In genomic region chrX:10597554-10598191, ce11 we compare ENCODE assay signal across 4 worm cellular contexts.
TF ChIP-seq lines count a peak whose summit lies in the region.

No protein-coding gene starts in this region.

TF ChIP-seq in whole organism, L2 larva, 48 proteins besides CTCF, POLR2A, EP300 and RAD21 (continued from another document):
- TF ChIP-seq ztf-1 (GFP tag; conservative IDR thresholded peaks at IDR 0.05; lab: Robert Waterston, UW) (no peak), snpc-4 (tag; optimal IDR thresholded peaks at IDR 0.05; lab: Kevin White, UChicago) (no peak), mbf-1 (tag; optimal IDR thresholded peaks at IDR 0.05; lab: Kevin White, UChicago) (no peak), C34F6.9 (tag; optimal IDR thresholded peaks at IDR 0.05; lab: Kevin White, UChicago) (peak; percentile 50), peb-1 (tag; optimal IDR thresholded peaks at IDR 0.05; lab: Kevin White, UChicago) (no peak), nhr-6 (tag; optimal IDR thresholded peaks at IDR 0.05; lab: Kevin White, UChicago) (no peak), R02D3.7 (tag; optimal IDR thresholded peaks at IDR 0.05; lab: Kevin White, UChicago) (no peak), fos-1 (tag; optimal IDR thresholded peaks at IDR 0.05; lab: Kevin White, UChicago) (peak; percentile 25), nhr-10 (tag; optimal IDR thresholded peaks at IDR 0.05; lab: Kevin White, UChicago) (no peak), blmp-1 (tag; optimal IDR thresholded peaks at IDR 0.05; lab: Kevin White, UChicago; ENCODE audit: insufficient read depth) (no peak), nhr-25 (tag; optimal IDR thresholded peaks at IDR 0.05; lab: Kevin White, UChicago) (no peak), ztf-11 (tag; optimal IDR thresholded peaks at IDR 0.05; lab: Kevin White, UChicago) (no peak), nhr-77 (tag; optimal IDR thresholded peaks at IDR 0.05; lab: Kevin White, UChicago) (no peak), ZK546.5 (tag; optimal IDR thresholded peaks at IDR 0.05; lab: Kevin White, UChicago) (no peak), nhr-21 (tag; optimal IDR thresholded peaks at IDR 0.05; lab: Kevin White, UChicago) (no peak), elt-1 (tag; optimal IDR thresholded peaks at IDR 0.05; lab: Kevin White, UChicago) (no peak), unc-39 (tag; optimal IDR thresholded peaks at IDR 0.05; lab: Kevin White, UChicago) (no peak), ceh-16 (tag; optimal IDR thresholded peaks at IDR 0.05; lab: Kevin White, UChicago) (peak; percentile 57), mab-5 (tag; optimal IDR thresholded peaks at IDR 0.05; lab: Kevin White, UChicago) (peak; percentile 8), skn-1 (tag; optimal IDR thresholded peaks at IDR 0.05; lab: Kevin White, UChicago) (no peak), unc-62 (GFP tag; optimal IDR thresholded peaks at IDR 0.05; lab: Kevin White, UChicago) (no peak), sem-4 (tag; optimal IDR thresholded peaks at IDR 0.05; lab: Kevin White, UChicago) (no peak), egl-27 (tag; optimal IDR thresholded peaks at IDR 0.05; lab: Kevin White, UChicago) (no peak), lin-11 (tag; optimal IDR thresholded peaks at IDR 0.05; lab: Kevin White, UChicago) (no peak), zag-1 (tag; optimal IDR thresholded peaks at IDR 0.05; lab: Kevin White, UChicago) (no peak)
TF ChIP-seq in whole organism, L2 larva: peak in this region for 10.

TF ChIP-seq in whole organism, L4 larva, 104 proteins besides CTCF, POLR2A, EP300 and RAD21 (continued from another document):
- TF ChIP-seq arid-1 (GFP tag; conservative IDR thresholded peaks at IDR 0.05; lab: Robert Waterston, UW) = no peak
- no peak for TF ChIP-seq pha-4 (GFP tag; IDR thresholded peaks at IDR 0.05; lab: Robert Waterston, UW)
- no peak for TF ChIP-seq pha-4 (tag; optimal IDR thresholded peaks at IDR 0.05; lab: Kevin White, UChicago)
- no peak for TF ChIP-seq ceh-82 (tag; optimal IDR thresholded peaks at IDR 0.05; lab: Kevin White, UChicago)
- TF ChIP-seq ceh-44 (GFP tag; IDR thresholded peaks at IDR 0.05; lab: Robert Waterston, UW) = no peak
- no peak for TF ChIP-seq tag-97 (GFP tag; IDR thresholded peaks at IDR 0.05; lab: Robert Waterston, UW)
- TF ChIP-seq T26A8.4 (GFP tag; IDR thresholded peaks at IDR 0.05; lab: Robert Waterston, UW) = no peak
- no peak for TF ChIP-seq lin-1 (GFP tag; IDR thresholded peaks at IDR 0.05; lab: Robert Waterston, UW)
- no peak for TF ChIP-seq zip-11 (GFP tag; IDR thresholded peaks at IDR 0.05; lab: Robert Waterston, UW)
- no peak for TF ChIP-seq php-3 (GFP tag; IDR thresholded peaks at IDR 0.05; lab: Robert Waterston, UW)
- TF ChIP-seq zip-2 (tag; optimal IDR thresholded peaks at IDR 0.05; lab: Kevin White, UChicago) = no peak
- TF ChIP-seq aly-2 (tag; optimal IDR thresholded peaks at IDR 0.05; lab: Kevin White, UChicago) = no peak
- TF ChIP-seq rbr-2 (tag; optimal IDR thresholded peaks at IDR 0.05; lab: Kevin White, UChicago) = peak; percentile 10
- 0 out of 2 replicates have a peak, but pooled peaks have one; percentile 23 for TF ChIP-seq hmg-1.1 (GFP tag; IDR thresholded peaks at IDR 0.05; lab: Robert Waterston, UW)
- TF ChIP-seq nhr-48 (tag; optimal IDR thresholded peaks at IDR 0.05; lab: Kevin White, UChicago) = no peak
- TF ChIP-seq egl-43 (GFP tag; IDR thresholded peaks at IDR 0.05; lab: Robert Waterston, UW) = no peak
- TF ChIP-seq dmd-6 (GFP tag; IDR thresholded peaks at IDR 0.05; lab: Robert Waterston, UW) = no peak
- no peak for TF ChIP-seq jun-1 (tag; optimal IDR thresholded peaks at IDR 0.05; lab: Kevin White, UChicago)
- TF ChIP-seq mep-1 (tag; optimal IDR thresholded peaks at IDR 0.05; lab: Kevin White, UChicago) = peak; percentile 58
- TF ChIP-seq mdt-29 (GFP tag; IDR thresholded peaks at IDR 0.05; lab: Robert Waterston, UW) = no peak
- TF ChIP-seq nhr-237 (tag; optimal IDR thresholded peaks at IDR 0.05; lab: Kevin White, UChicago) = no peak

TF ChIP-seq in whole organism, late embryonic, 69 proteins besides CTCF, POLR2A, EP300 and RAD21 (continued from another document):
- TF ChIP-seq zip-5 (tag; optimal IDR thresholded peaks at IDR 0.05; lab: Kevin White, UChicago) = no peak
- TF ChIP-seq unc-42 (tag; optimal IDR thresholded peaks at IDR 0.05; lab: Kevin White, UChicago) = peak; percentile 30
- no peak for TF ChIP-seq lim-6 (tag; optimal IDR thresholded peaks at IDR 0.05; lab: Kevin White, UChicago)
- TF ChIP-seq ceh-31 (tag; optimal IDR thresholded peaks at IDR 0.05; lab: Kevin White, UChicago) = peak; percentile 99
- TF ChIP-seq che-1 (tag; optimal IDR thresholded peaks at IDR 0.05; lab: Kevin White, UChicago) = no peak
- TF ChIP-seq unc-3 (GFP tag; conservative IDR thresholded peaks at IDR 0.05; lab: Robert Waterston, UW) = no peak
- no peak for TF ChIP-seq unc-3 (tag; optimal IDR thresholded peaks at IDR 0.05; lab: Kevin White, UChicago)
- no peak for TF ChIP-seq ahr-1 (tag; optimal IDR thresholded peaks at IDR 0.05; lab: Kevin White, UChicago)
- TF ChIP-seq ceh-14 (tag; optimal IDR thresholded peaks at IDR 0.05; lab: Kevin White, UChicago) = no peak
- peak; percentile 30 for TF ChIP-seq sdc-2 (tag; optimal IDR thresholded peaks at IDR 0.05; lab: Kevin White, UChicago)
- TF ChIP-seq odd-2 (tag; optimal IDR thresholded peaks at IDR 0.05; lab: Kevin White, UChicago) = no peak
- TF ChIP-seq mec-3 (tag; optimal IDR thresholded peaks at IDR 0.05; lab: Kevin White, UChicago; ENCODE audit: borderline replicate concordance) = no peak
- peak; percentile 73 for TF ChIP-seq unc-55 (GFP tag; optimal IDR thresholded peaks at IDR 0.05; lab: Kevin White, UChicago)
- no peak for TF ChIP-seq T23F11.4 (GFP tag; optimal IDR thresholded peaks at IDR 0.05; lab: Kevin White, UChicago)
- TF ChIP-seq elt-2 (tag; optimal IDR thresholded peaks at IDR 0.05; lab: Kevin White, UChicago) = peak; percentile 89
- no peak for TF ChIP-seq fkh-10 (GFP tag; optimal IDR thresholded peaks at IDR 0.05; lab: Kevin White, UChicago)
- no peak for TF ChIP-seq elt-4 (tag; optimal IDR thresholded peaks at IDR 0.05; lab: Kevin White, UChicago)
- no peak for TF ChIP-seq F13H6.1 (tag; optimal IDR thresholded peaks at IDR 0.05; lab: Kevin White, UChicago)
- no peak for TF ChIP-seq npax-4 (tag; optimal IDR thresholded peaks at IDR 0.05; lab: Kevin White, UChicago)
- TF ChIP-seq ceh-9 (tag; optimal IDR thresholded peaks at IDR 0.05; lab: Kevin White, UChicago) = no peak
- TF ChIP-seq hlh-30 (tag; optimal IDR thresholded peaks at IDR 0.05; lab: Kevin White, UChicago; ENCODE audit: insufficient read depth) = peak; percentile 66
- TF ChIP-seq K09A11.1 (tag; optimal IDR thresholded peaks at IDR 0.05; lab: Kevin White, UChicago; ENCODE audit: insufficient read depth) = no peak
- no peak for TF ChIP-seq ttx-3 (tag; optimal IDR thresholded peaks at IDR 0.05; lab: Kevin White, UChicago)
- peak; percentile 41 for TF ChIP-seq ceh-48 (tag; optimal IDR thresholded peaks at IDR 0.05; lab: Kevin White, UChicago)
- TF ChIP-seq tbx-7 (tag; optimal IDR thresholded peaks at IDR 0.05; lab: Kevin White, UChicago) = no peak
- no peak for TF ChIP-seq fkh-6 (tag; optimal IDR thresholded peaks at IDR 0.05; lab: Kevin White, UChicago)
- TF ChIP-seq ama-1 (optimal IDR thresholded peaks at IDR 0.05; lab: Kevin White, UChicago) = no peak
- no peak for TF ChIP-seq lin-11 (tag; optimal IDR thresholded peaks at IDR 0.05; lab: Kevin White, UChicago)
- peak; percentile 25 for TF ChIP-seq ceh-2 (tag; optimal IDR thresholded peaks at IDR 0.05; lab: Kevin White, UChicago)
- no peak for TF ChIP-seq pax-1 (tag; optimal IDR thresholded peaks at IDR 0.05; lab: Kevin White, UChicago)
- TF ChIP-seq dmd-4 (tag; optimal IDR thresholded peaks at IDR 0.05; lab: Kevin White, UChicago; ENCODE audit: borderline replicate concordance) = no peak
- TF ChIP-seq syd-9 (tag; optimal IDR thresholded peaks at IDR 0.05; lab: Kevin White, UChicago) = no peak
- no peak for TF ChIP-seq ceh-45 (GFP tag; IDR thresholded peaks at IDR 0.05; lab: Robert Waterston, UW)
- TF ChIP-seq nfya-1 (tag; optimal IDR thresholded peaks at IDR 0.05; lab: Kevin White, UChicago) = peak; percentile 95
- TF ChIP-seq ceh-24 (tag; optimal IDR thresholded peaks at IDR 0.05; lab: Kevin White, UChicago) = no peak
- TF ChIP-seq ref-2 (tag; optimal IDR thresholded peaks at IDR 0.05; lab: Kevin White, UChicago) = peak; percentile 64
- TF ChIP-seq tbx-2 (tag; optimal IDR thresholded peaks at IDR 0.05; lab: Kevin White, UChicago) = peak; percentile 56
- TF ChIP-seq hlh-15 (tag; optimal IDR thresholded peaks at IDR 0.05; lab: Kevin White, UChicago) = no peak

TF ChIP-seq in whole organism, mixed stage, embryonic, 35 proteins besides CTCF, POLR2A, EP300 and RAD21 (continued from another document):
- TF ChIP-seq ceh-39 (tag; optimal IDR thresholded peaks at IDR 0.05; lab: Kevin White, UChicago) (peak; percentile 60), M03D4.4 (tag; optimal IDR thresholded peaks at IDR 0.05; lab: Kevin White, UChicago) (no peak), tbx-8 (GFP tag; optimal IDR thresholded peaks at IDR 0.05; lab: Kevin White, UChicago) (no peak), nhr-12 (tag; optimal IDR thresholded peaks at IDR 0.05; lab: Kevin White, UChicago) (no peak), snpc-4 (tag; optimal IDR thresholded peaks at IDR 0.05; lab: Kevin White, UChicago) (no peak)
